Worm (Caenorhabditis elegans) whole organism, L3 larva: ENCODE results near the gene C26B2.7.

ENCODE experiments used
- ZK546.5 ChIP-seq: sonication (generic microtip); optimal IDR thresholded peaks from 2 replicates; lab custom pipeline; 2017; ENCODE audit warnings: missing biosample characterization, missing genetic modification characterization
- ama-1 ChIP-seq: fragments of 150-350 bp; optimal IDR thresholded peaks from 2 replicates; lab custom pipeline; 2018
- ceh-9 ChIP-seq: sonication (generic microtip); optimal IDR thresholded peaks from 2 replicates; lab custom pipeline; 2018; ENCODE audit warnings: missing biosample characterization, missing genetic modification characterization
- daf-12 ChIP-seq: fragments of 150-350 bp; optimal IDR thresholded peaks from 2 replicates; lab custom pipeline; 2014; ENCODE audit warnings: missing biosample characterization, missing genetic modification reagents, missing genetic modification characterization
- egl-27 ChIP-seq: sonication (generic microtip); optimal IDR thresholded peaks from 4 replicates; lab custom pipeline; 2017; ENCODE audit warnings: missing biosample characterization, missing genetic modification reagents, missing genetic modification characterization
- elt-2 ChIP-seq: sonication (generic microtip); optimal IDR thresholded peaks from 2 replicates; lab custom pipeline; 2016; ENCODE audit warnings: missing genetic modification reagents, mild to moderate bottlenecking, missing genetic modification characterization, missing compliant biosample characterization
- eor-1 ChIP-seq, 2 experiments: fragments of 150-350 bp; optimal IDR thresholded peaks; 2 replicates each; lab custom pipeline; 2014 to 2018; ENCODE audit warnings: missing biosample characterization in 2 of 2, missing genetic modification characterization in 2 of 2
- fkh-2 ChIP-seq: fragments of 150-350 bp; optimal IDR thresholded peaks from 2 replicates; lab custom pipeline; 2014; ENCODE audit warnings: missing biosample characterization, missing genetic modification reagents, missing genetic modification characterization
- lin-15B ChIP-seq: fragments of 150-350 bp; optimal IDR thresholded peaks from 2 replicates; lab custom pipeline; 2014; ENCODE audit warnings: missing biosample characterization, missing genetic modification characterization
- nhr-11 ChIP-seq: fragments of 150-350 bp; optimal IDR thresholded peaks from 2 replicates; lab custom pipeline; 2014; ENCODE audit warnings: missing biosample characterization, missing genetic modification characterization
- nhr-12 ChIP-seq: fragments of 150-350 bp; optimal IDR thresholded peaks from 2 replicates; lab custom pipeline; 2014; ENCODE audit warnings: missing biosample characterization, missing genetic modification characterization
- nhr-23 ChIP-seq: fragments of 150-350 bp; optimal IDR thresholded peaks from 2 replicates; lab custom pipeline; 2014; ENCODE audit warnings: missing biosample characterization, missing genetic modification reagents, missing genetic modification characterization
- nhr-237 ChIP-seq: fragments of 150-350 bp; optimal IDR thresholded peaks from 2 replicates; lab custom pipeline; 2014; ENCODE audit warnings: missing biosample characterization, missing genetic modification characterization
- nhr-25 ChIP-seq: sonication (generic microtip); optimal IDR thresholded peaks from 2 replicates; lab custom pipeline; 2017; ENCODE audit warnings: missing biosample characterization, missing genetic modification characterization
- nhr-28 ChIP-seq: fragments of 150-350 bp; optimal IDR thresholded peaks from 2 replicates; lab custom pipeline; 2014; ENCODE audit warnings: missing biosample characterization, missing genetic modification characterization
- nhr-77 ChIP-seq: fragments of 150-350 bp; optimal IDR thresholded peaks from 2 replicates; lab custom pipeline; 2014; ENCODE audit warnings: missing biosample characterization, missing genetic modification characterization
- pha-4 ChIP-seq: fragments of 150-350 bp; optimal IDR thresholded peaks from 2 replicates; lab custom pipeline; 2014; ENCODE audit warnings: missing biosample characterization, missing genetic modification reagents, missing genetic modification characterization
- sea-2 ChIP-seq: fragments of 150-350 bp; sonication (generic microtip); optimal IDR thresholded peaks from 4 replicates; lab custom pipeline; 2014; ENCODE audit warnings: missing biosample characterization, missing genetic modification reagents, missing genetic modification characterization
- tbx-2 ChIP-seq: sonication (generic microtip); optimal IDR thresholded peaks from 2 replicates; lab custom pipeline; 2016; ENCODE audit warnings: mild to moderate bottlenecking, missing genetic modification characterization, missing compliant biosample characterization
- ztf-4 ChIP-seq: fragments of 150-350 bp; optimal IDR thresholded peaks from 2 replicates; lab custom pipeline; 2014; ENCODE audit warnings: missing biosample characterization, missing genetic modification characterization

Gene C26B2.7

DNA sequence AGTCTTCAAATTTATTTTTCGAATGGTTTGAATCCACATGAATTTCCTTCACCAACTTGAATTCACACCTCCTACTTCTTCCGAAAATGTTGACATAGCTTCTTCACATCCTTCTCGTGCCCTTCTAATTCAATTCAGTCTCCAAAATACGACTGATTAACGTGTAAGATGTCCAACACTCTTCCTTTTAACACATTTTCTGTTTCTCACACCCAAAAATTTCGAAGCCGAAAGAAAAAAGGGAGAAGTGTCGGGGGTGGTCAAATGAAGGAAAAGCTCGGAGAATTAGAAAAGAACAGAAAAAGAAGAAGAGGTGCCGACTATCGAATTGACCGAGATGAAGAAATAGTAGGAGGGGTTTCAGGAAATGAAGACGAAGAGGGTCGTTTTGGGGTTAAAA, 36.6 kb downstream of the C26B2.7 start:
- no peak for TF ChIP-seq nhr-23 (tag; lab: Kevin White, UChicago)
- TF ChIP-seq nhr-237 = no peak
- TF ChIP-seq nhr-12 (tag; lab: Kevin White, UChicago) = no peak

DNA sequence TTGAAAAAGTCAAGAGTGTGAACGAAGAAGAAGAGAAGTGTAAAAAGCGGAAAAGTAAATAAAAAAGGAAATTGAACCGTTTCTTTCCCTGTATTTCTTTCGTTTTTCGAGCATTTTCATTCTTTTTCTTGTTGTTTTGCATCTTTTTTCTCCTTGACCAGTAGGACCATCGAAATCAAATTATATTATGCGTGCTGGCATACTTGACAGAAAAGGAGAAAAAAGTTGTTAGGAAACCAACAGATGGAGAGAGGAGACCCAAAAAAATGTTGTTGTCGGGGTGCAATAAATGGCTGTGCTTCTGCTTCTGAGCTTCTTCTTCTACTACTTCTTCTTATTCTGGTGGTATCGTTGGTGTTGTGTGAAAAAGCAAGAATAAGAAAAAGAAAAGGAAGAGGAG, 37.9 kb downstream of the C26B2.7 start:
- TF ChIP-seq pha-4 (tag; lab: Kevin White, UChicago) (peak; percentile 68), ztf-4 (tag; lab: Kevin White, UChicago) (no peak)
- TF ChIP-seq, all 47 proteins: peak for 1

DNA sequence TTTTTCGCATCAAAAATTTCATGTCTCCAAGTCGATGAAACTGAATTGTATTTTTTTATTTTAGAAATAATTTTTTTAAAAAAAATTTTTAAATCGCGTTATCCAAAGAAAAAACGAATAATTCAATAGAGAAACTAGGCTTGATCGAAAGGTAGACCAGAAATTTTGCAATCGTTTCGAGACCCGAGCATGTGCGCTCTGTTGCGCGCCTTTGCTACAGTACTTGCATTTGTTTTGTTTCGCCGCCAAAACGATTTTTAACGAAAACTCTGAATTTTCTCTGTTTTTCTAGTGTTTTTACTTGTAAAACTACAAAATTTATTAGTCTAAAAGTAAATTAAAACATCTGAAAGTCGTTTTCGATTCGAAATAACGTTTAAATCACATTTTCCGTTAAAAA, 45.2 kb downstream of the C26B2.7 start:
- TF ChIP-seq sea-2 (GFP tag; lab: Kevin White, UChicago) = no peak

DNA sequence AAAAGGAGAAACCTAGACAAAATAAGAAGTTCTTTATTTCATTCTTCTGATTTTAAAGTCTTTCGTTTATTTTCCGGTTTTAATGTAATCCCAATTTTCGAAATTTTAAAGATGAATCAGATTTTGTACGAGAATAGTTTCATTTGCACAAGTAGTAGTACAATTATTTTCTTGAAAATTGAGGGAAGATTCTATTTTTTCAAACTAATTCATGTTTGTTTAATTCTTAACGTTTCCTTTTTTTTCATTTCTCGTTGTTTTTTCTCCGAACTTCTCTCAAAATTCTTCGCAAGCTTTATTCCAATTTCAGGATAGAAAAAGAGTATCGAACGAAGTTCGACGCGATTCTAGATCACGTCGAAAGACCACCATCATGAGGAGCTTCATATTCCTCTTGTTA, 46.3 kb downstream of the C26B2.7 start, which contains the start of gene sax-7:
Gene sax-7 (plus strand): TSS at position 301 of the 400 bp plus-strand sequence.
- TF ChIP-seq pha-4 (tag; lab: Kevin White, UChicago) (no peak), nhr-11 (no peak), lin-15B (no peak), nhr-77 (tag; lab: Kevin White, UChicago) (no peak), fkh-2 (tag; lab: Kevin White, UChicago) (no peak), nhr-25 (tag; lab: Kevin White, UChicago) (no peak), elt-2 (tag; lab: Kevin White, UChicago) (no peak), ZK546.5 (tag; lab: Kevin White, UChicago) (no peak), nhr-12 (tag; lab: Kevin White, UChicago) (no peak), daf-12 (tag; lab: Kevin White, UChicago) (no peak), tbx-2 (tag; lab: Kevin White, UChicago) (no peak), eor-1 (tag; optimal IDR thresholded peaks at IDR 0.05; lab: Kevin White, UChicago) (no peak), ama-1 (lab: Kevin White, UChicago) (no peak), egl-27 (tag; lab: Kevin White, UChicago) (no peak), nhr-28 (no peak), ceh-9 (tag; lab: Kevin White, UChicago) (no peak)
